Worm (Caenorhabditis elegans): ENCODE results near the gene sru-2.

Gene sru-2

ce11 chrIV:9444417-9445026 lies 41.5 kb upstream of the sru-2 start (continued):
- TF ChIP-seq ceh-58 (GFP tag; IDR thresholded peaks at IDR 0.05) (0 out of 2 replicates have a peak, but pooled peaks have one; percentile 14), him-1 (tag; optimal IDR thresholded peaks at IDR 0.05) (peak; percentile 81), attf-6 (GFP tag; IDR thresholded peaks at IDR 0.05) (peak; percentile 91), ztf-3 (GFP tag; optimal IDR thresholded peaks at IDR 0.05) (peak; percentile 80), repo-1 (tag; optimal IDR thresholded peaks at IDR 0.05) (peak; percentile 88), lsy-27 (tag; optimal IDR thresholded peaks at IDR 0.05; ENCODE audit: borderline replicate concordance, insufficient read depth) (no peak), Y56A3A.18 (GFP tag; IDR thresholded peaks at IDR 0.05) (0 out of 2 replicates have a peak, but pooled peaks have one; percentile 63), F55B11.4 (tag; optimal IDR thresholded peaks at IDR 0.05; ENCODE audit: borderline replicate concordance, insufficient read depth) (no peak), ztf-26 (tag; optimal IDR thresholded peaks at IDR 0.05) (peak; percentile 63), snpc-1.3 (tag; optimal IDR thresholded peaks at IDR 0.05; ENCODE audit: insufficient read depth) (peak; percentile 91), ama-1 (optimal IDR thresholded peaks at IDR 0.05) (peak; percentile 98), ama-1 (GFP tag; optimal IDR thresholded peaks at IDR 0.05) (no peak), rpc-1 (optimal IDR thresholded peaks at IDR 0.05) (no peak), rpc-1 (tag; optimal IDR thresholded peaks at IDR 0.05) (peak; percentile 22), K11D2.4 (GFP tag; IDR thresholded peaks at IDR 0.05) (peak; percentile 75), F22D6.2 (tag; optimal IDR thresholded peaks at IDR 0.05) (peak; percentile 43), Y53G8AR.9 (GFP tag; conservative IDR thresholded peaks at IDR 0.05) (peak; percentile 79), B0035.1 (tag; optimal IDR thresholded peaks at IDR 0.05) (peak; percentile 58), let-607 (tag; optimal IDR thresholded peaks at IDR 0.05) (peak in 1 of 2 experiments; percentile 66), rcor-1 (GFP tag; IDR thresholded peaks at IDR 0.05) (peak; percentile 85), zfh-2 (GFP tag; conservative IDR thresholded peaks at IDR 0.05) (no peak), F57A8.1 (GFP tag; optimal IDR thresholded peaks at IDR 0.05) (peak; percentile 13), unc-130 (GFP tag; optimal IDR thresholded peaks at IDR 0.05) (peak; percentile 48), ZK185.1 (tag; optimal IDR thresholded peaks at IDR 0.05; ENCODE audit: poor library complexity, severe bottlenecking) (peak; percentile 81), F37B4.10 (GFP tag; IDR thresholded peaks at IDR 0.05) (no peak), tbx-9 (tag; optimal IDR thresholded peaks at IDR 0.05; ENCODE audit: borderline replicate concordance) (no peak), nfyb-1 (GFP tag; IDR thresholded peaks at IDR 0.05) (peak; percentile 94), egl-44 (GFP tag; IDR thresholded peaks at IDR 0.05) (peak; percentile 81), somi-1 (GFP tag; optimal IDR thresholded peaks at IDR 0.05) (peak; percentile 61), T07F8.4 (tag; optimal IDR thresholded peaks at IDR 0.05) (peak; percentile 29), nfya-2 (GFP tag; IDR thresholded peaks at IDR 0.05) (0 out of 2 replicates have a peak, but pooled peaks have one; percentile 66), aptf-2 (GFP tag; conservative IDR thresholded peaks at IDR 0.05) (peak; percentile 33; the same call in 1 of the 2 replicates), ztf-28 (GFP tag; IDR thresholded peaks at IDR 0.05) (0 out of 2 replicates have a peak, but pooled peaks have one; percentile 66), tlf-1 (GFP tag; optimal IDR thresholded peaks at IDR 0.05) (peak; percentile 81), akir-1 (GFP tag; optimal IDR thresholded peaks at IDR 0.05) (no peak), F39B2.1 (GFP tag; IDR thresholded peaks at IDR 0.05) (no peak), Y95B8A.8 (GFP tag; IDR thresholded peaks at IDR 0.05) (peak; percentile 75; the same call in 1 of the 2 replicates), pbrm-1 (GFP tag; IDR thresholded peaks at IDR 0.05) (peak; percentile 95), cebp-1 (GFP tag; IDR thresholded peaks at IDR 0.05) (no peak), cebp-1 (tag; optimal IDR thresholded peaks at IDR 0.05) (peak; percentile 85), gei-17 (GFP tag; optimal IDR thresholded peaks at IDR 0.05) (peak; percentile 67), hlh-12 (tag; optimal IDR thresholded peaks at IDR 0.05) (no peak), mes-4 (tag; optimal IDR thresholded peaks at IDR 0.05) (no peak), aptf-3 (GFP tag; IDR thresholded peaks at IDR 0.05) (no peak), snpc-4 (GFP tag; optimal IDR thresholded peaks at IDR 0.05) (peak; percentile 98), snpc-4 (tag; optimal IDR thresholded peaks at IDR 0.05) (peak; percentile 99), F52B5.7 (tag; optimal IDR thresholded peaks at IDR 0.05) (peak; percentile 18), Y67H2A.10 (GFP tag; conservative IDR thresholded peaks at IDR 0.05) (peak; percentile 77; the same call in 1 of the 2 replicates)

All from whole organism, young adult.